Fruit fly (Drosophila melanogaster) whole organism, embryonic: ENCODE data around the gene GNBP1.

Source experiments
- Abd-B ChIP-seq: fragments of 200-800 bp; sonication (Bioruptor generic); optimal IDR thresholded peaks from 2 replicates; lab custom pipeline; 2018; ENCODE audit warnings: missing biosample characterization, mild to moderate bottlenecking, missing genetic modification characterization, moderate library complexity
- Aef1 ChIP-seq: fragments of 200-800 bp; sonication (Bioruptor generic); IDR thresholded peaks from 3 replicates; pipeline ENCODE4 v1.3.6; 2022; ENCODE audit warnings: missing biosample characterization, missing genetic modification characterization
- BEAF-32 ChIP-seq: fragments of 200-800 bp; sonication (Bioruptor generic); optimal IDR thresholded peaks from 3 replicates; lab custom pipeline; 2017; ENCODE audit warnings: missing biosample characterization, missing genetic modification characterization, mild to moderate bottlenecking, moderate library complexity, missing genetic modification reagents
- Bteb2 ChIP-seq: fragments of 200-800 bp; sonication (Bioruptor generic); optimal IDR thresholded peaks from 2 replicates; lab custom pipeline; 2016; ENCODE audit warnings: missing biosample characterization, missing genetic modification characterization
- CG10462 ChIP-seq: fragments of 200-800 bp; sonication (Bioruptor generic); optimal IDR thresholded peaks from 2 replicates; lab custom pipeline; 2016; ENCODE audit warnings: missing biosample characterization, missing genetic modification characterization
- CG12071 ChIP-seq: fragments of 200-800 bp; sonication (Bioruptor generic); optimal IDR thresholded peaks from 3 replicates; lab custom pipeline; 2018; ENCODE audit warnings: missing biosample characterization, mild to moderate bottlenecking, missing genetic modification characterization
- CG13287 ChIP-seq: fragments of 200-800 bp; sonication (Bioruptor generic); IDR thresholded peaks from 2 replicates; pipeline ENCODE4 v1.3.6; 2022; ENCODE audit warnings: missing biosample characterization, missing genetic modification characterization; ENCODE audit not compliant: partially characterized antibody
- CG13775 ChIP-seq: fragments of 200-800 bp; sonication (Bioruptor generic); optimal IDR thresholded peaks from 3 replicates; lab custom pipeline; 2017; ENCODE audit warnings: missing biosample characterization, mild to moderate bottlenecking, missing genetic modification characterization
- CG15011 ChIP-seq: fragments of 200-800 bp; sonication (Bioruptor generic); optimal IDR thresholded peaks from 3 replicates; lab custom pipeline; 2018; ENCODE audit warnings: missing biosample characterization, mild to moderate bottlenecking, missing genetic modification characterization
- CG15696 ChIP-seq: fragments of 200-800 bp; sonication (Bioruptor generic); optimal IDR thresholded peaks from 2 replicates; lab custom pipeline; 2019; ENCODE audit warnings: missing biosample characterization, mild to moderate bottlenecking, missing genetic modification characterization, moderate library complexity
- CG1602 ChIP-seq: fragments of 200-800 bp; sonication (Bioruptor generic); optimal IDR thresholded peaks from 3 replicates; lab custom pipeline; 2016; ENCODE audit warnings: missing biosample characterization, missing genetic modification characterization
- CG16779 ChIP-seq: fragments of 200-800 bp; sonication (Bioruptor generic); IDR thresholded peaks from 2 replicates; pipeline ENCODE4 v1.3.6; 2022; ENCODE audit warnings: missing biosample characterization, missing genetic modification characterization
- CG16813 ChIP-seq: fragments of 200-800 bp; sonication (Bioruptor generic); IDR thresholded peaks from 3 replicates; pipeline ENCODE4 v1.3.6; 2022; ENCODE audit warnings: missing biosample characterization, missing genetic modification characterization; ENCODE audit not compliant: partially characterized antibody
- CG2116 ChIP-seq: fragments of 200-800 bp; sonication (Bioruptor generic); optimal IDR thresholded peaks from 3 replicates; lab custom pipeline; 2018; ENCODE audit warnings: missing biosample characterization, mild to moderate bottlenecking, missing genetic modification characterization
- CG2129 ChIP-seq: fragments of 200-800 bp; sonication (Bioruptor generic); IDR thresholded peaks from 2 replicates; pipeline ENCODE4 v1.3.6; 2022; ENCODE audit warnings: missing biosample characterization, missing genetic modification characterization; ENCODE audit not compliant: partially characterized antibody
- CG31441 ChIP-seq: fragments of 200-800 bp; sonication (Bioruptor generic); IDR thresholded peaks from 2 replicates; pipeline ENCODE4 v1.3.6; 2022; ENCODE audit warnings: missing biosample characterization, missing genetic modification characterization
- CG32767 ChIP-seq: fragments of 200-800 bp; sonication (Bioruptor generic); IDR thresholded peaks from 2 replicates; pipeline ENCODE4 v1.3.6; 2022; ENCODE audit warnings: missing biosample characterization, missing genetic modification characterization
- CG4424 ChIP-seq: fragments of 200-800 bp; sonication (Bioruptor generic); optimal IDR thresholded peaks from 3 replicates; lab custom pipeline; 2016; ENCODE audit warnings: missing biosample characterization, missing genetic modification characterization
- CG5953 ChIP-seq: fragments of 200-800 bp; sonication (Bioruptor generic); IDR thresholded peaks from 2 replicates; pipeline ENCODE4 v1.3.6; 2022; ENCODE audit warnings: missing biosample characterization, missing genetic modification characterization
- CG7928 ChIP-seq: fragments of 200-800 bp; sonication (Bioruptor generic); optimal IDR thresholded peaks from 2 replicates; lab custom pipeline; 2017; ENCODE audit warnings: missing biosample characterization, mild to moderate bottlenecking, missing genetic modification characterization
- CG9727 ChIP-seq: fragments of 200-800 bp; sonication (Bioruptor generic); optimal IDR thresholded peaks from 3 replicates; lab custom pipeline; 2017; ENCODE audit warnings: missing biosample characterization, mild to moderate bottlenecking, missing genetic modification characterization
- CTCF ChIP-seq: fragments of 200-800 bp; sonication (Bioruptor generic); optimal IDR thresholded peaks from 2 replicates; lab custom pipeline; 2017; ENCODE audit warnings: missing biosample characterization, mild to moderate bottlenecking, missing genetic modification characterization, moderate library complexity
- Dfd ChIP-seq, 2 experiments: fragments of >200 bp; optimal IDR thresholded peaks; 2 replicates each; lab custom pipeline; 2017; ENCODE audit warnings: missing biosample characterization in 2 of 2, missing genetic modification characterization in 2 of 2
- HLH3B ChIP-seq: fragments of 200-800 bp; sonication (Bioruptor generic); IDR thresholded peaks from 2 replicates; pipeline ENCODE4 v1.3.6; 2022; ENCODE audit warnings: missing biosample characterization, missing genetic modification characterization
- Med ChIP-seq: fragments of 200-800 bp; sonication (Bioruptor generic); peaks from one replicate; lab custom pipeline; 2016; ENCODE audit warnings: missing biosample characterization, missing genetic modification characterization, mild to moderate bottlenecking, inconsistent platforms, moderate library complexity
- Mrtf ChIP-seq: fragments of 200-800 bp; sonication (Bioruptor generic); IDR thresholded peaks from 3 replicates; pipeline ENCODE4 v1.3.6; 2022; ENCODE audit warnings: missing biosample characterization, missing genetic modification characterization
- Myb ChIP-seq: fragments of 200-800 bp; sonication (Bioruptor generic); optimal IDR thresholded peaks from 2 replicates; lab custom pipeline; 2016; ENCODE audit warnings: missing biosample characterization, missing genetic modification characterization
- NC2α ChIP-seq: fragments of 200-800 bp; sonication (Bioruptor generic); optimal IDR thresholded peaks from 2 replicates; lab custom pipeline; 2016; ENCODE audit warnings: missing biosample characterization, missing genetic modification characterization
- Nf-YA ChIP-seq: fragments of 200-800 bp; sonication (Bioruptor generic); IDR thresholded peaks from 2 replicates; pipeline ENCODE4 v1.3.6; 2022; ENCODE audit warnings: missing biosample characterization, missing genetic modification characterization
- Ptx1 ChIP-seq: fragments of 200-800 bp; sonication (Bioruptor generic); IDR thresholded peaks from 2 replicates; pipeline ENCODE4 v1.3.6; 2022; ENCODE audit warnings: missing biosample characterization, missing genetic modification characterization
- Sry-β ChIP-seq: fragments of 200-800 bp; sonication (Bioruptor generic); optimal IDR thresholded peaks from 2 replicates; lab custom pipeline; 2018; ENCODE audit warnings: missing biosample characterization, mild to moderate bottlenecking, missing genetic modification characterization, moderate library complexity
- TFAM ChIP-seq: fragments of 200-800 bp; sonication (Bioruptor generic); optimal IDR thresholded peaks from 2 replicates; lab custom pipeline; 2017; ENCODE audit warnings: missing biosample characterization, missing genetic modification characterization, inconsistent platforms
- abd-A ChIP-seq: fragments of 200-800 bp; sonication (Bioruptor generic); optimal IDR thresholded peaks from 3 replicates; lab custom pipeline; 2019; ENCODE audit warnings: missing biosample characterization, mild to moderate bottlenecking, missing genetic modification characterization, moderate library complexity
- ac ChIP-seq: fragments of 200-800 bp; sonication (Bioruptor generic); optimal IDR thresholded peaks from 3 replicates; lab custom pipeline; 2017; ENCODE audit warnings: missing biosample characterization, mild to moderate bottlenecking, missing genetic modification characterization
- bbx ChIP-seq: fragments of 200-800 bp; sonication (Bioruptor generic); IDR thresholded peaks from 2 replicates; pipeline ENCODE4 v1.3.6; 2022; ENCODE audit warnings: missing biosample characterization, missing genetic modification characterization; ENCODE audit not compliant: partially characterized antibody
- dpn ChIP-seq, 2 experiments: fragments of 200-800 bp; sonication (Bioruptor generic); optimal IDR thresholded peaks; 3 replicates each; lab custom pipeline; 2016; ENCODE audit warnings: missing biosample characterization in 2 of 2, missing genetic modification characterization in 2 of 2
- esg ChIP-seq: fragments of 200-800 bp; sonication (Bioruptor generic); conservative IDR thresholded peaks from 2 replicates; pipeline ENCODE4 v1.3.6; 2022; ENCODE audit warnings: missing biosample characterization, missing genetic modification characterization
- ewg ChIP-seq: fragments of 200-800 bp; sonication (Bioruptor generic); optimal IDR thresholded peaks from 3 replicates; lab custom pipeline; 2017; ENCODE audit warnings: mild to moderate bottlenecking, missing biosample characterization, missing genetic modification reagents, missing genetic modification characterization
- eyg ChIP-seq: fragments of 200-800 bp; sonication (Bioruptor generic); optimal IDR thresholded peaks from 3 replicates; lab custom pipeline; 2016; ENCODE audit warnings: missing biosample characterization, missing genetic modification characterization
- fru ChIP-seq: fragments of >200 bp; optimal IDR thresholded peaks from 2 replicates; lab custom pipeline; 2017
- ham ChIP-seq: fragments of 200-800 bp; sonication (Bioruptor generic); IDR thresholded peaks from 2 replicates; pipeline ENCODE4 v1.3.6; 2022; ENCODE audit warnings: missing biosample characterization, missing genetic modification characterization
- inv ChIP-seq: fragments of 200-800 bp; sonication (Bioruptor generic); IDR thresholded peaks from 2 replicates; pipeline ENCODE4 v1.3.6; 2022; ENCODE audit warnings: missing biosample characterization, missing genetic modification characterization; ENCODE audit not compliant: partially characterized antibody
- jigr1 ChIP-seq: fragments of 200-800 bp; sonication (Bioruptor generic); IDR thresholded peaks from 3 replicates; pipeline ENCODE4 v1.3.6; 2022; ENCODE audit warnings: missing biosample characterization, missing genetic modification characterization
- lab ChIP-seq: fragments of 200-800 bp; sonication (Bioruptor generic); optimal IDR thresholded peaks from 3 replicates; lab custom pipeline; 2017; ENCODE audit warnings: missing biosample characterization, missing genetic modification characterization, mild to moderate bottlenecking, moderate library complexity, missing genetic modification reagents
- mirr ChIP-seq: fragments of 200-800 bp; sonication (Bioruptor generic); optimal IDR thresholded peaks from 3 replicates; lab custom pipeline; 2018; ENCODE audit warnings: missing biosample characterization, mild to moderate bottlenecking, missing genetic modification characterization
- nmo ChIP-seq: fragments of 200-800 bp; sonication (Bioruptor generic); optimal IDR thresholded peaks from 2 replicates; lab custom pipeline; 2018; ENCODE audit warnings: missing biosample characterization, mild to moderate bottlenecking, missing genetic modification characterization, moderate library complexity
- nom ChIP-seq: fragments of 200-800 bp; sonication (Bioruptor generic); optimal IDR thresholded peaks from 2 replicates; lab custom pipeline; 2017; ENCODE audit warnings: missing biosample characterization, missing genetic modification characterization, mild to moderate bottlenecking, moderate library complexity, missing genetic modification reagents
- onecut ChIP-seq: fragments of 200-800 bp; sonication (Bioruptor generic); IDR thresholded peaks from 2 replicates; pipeline ENCODE4 v1.3.6; 2022; ENCODE audit warnings: missing biosample characterization, missing genetic modification characterization
- row ChIP-seq: fragments of 200-800 bp; sonication (Bioruptor generic); IDR thresholded peaks from 3 replicates; pipeline ENCODE4 v1.3.6; 2022; ENCODE audit warnings: missing biosample characterization, missing genetic modification characterization
- sens ChIP-seq: fragments of 200-800 bp; sonication (Bioruptor generic); peaks from one replicate; lab custom pipeline; 2016; ENCODE audit warnings: missing biosample characterization, missing genetic modification characterization
- sna ChIP-seq: fragments of 200-800 bp; sonication (Bioruptor generic); IDR thresholded peaks from 2 replicates; pipeline ENCODE4 v1.3.6; 2022; ENCODE audit warnings: missing biosample characterization, missing genetic modification characterization; ENCODE audit not compliant: partially characterized antibody
- unpg ChIP-seq: fragments of 200-800 bp; sonication (Bioruptor generic); optimal IDR thresholded peaks from 3 replicates; lab custom pipeline; 2018; ENCODE audit warnings: missing biosample characterization, mild to moderate bottlenecking, missing genetic modification characterization, moderate library complexity

Gene GNBP1

DNA sequence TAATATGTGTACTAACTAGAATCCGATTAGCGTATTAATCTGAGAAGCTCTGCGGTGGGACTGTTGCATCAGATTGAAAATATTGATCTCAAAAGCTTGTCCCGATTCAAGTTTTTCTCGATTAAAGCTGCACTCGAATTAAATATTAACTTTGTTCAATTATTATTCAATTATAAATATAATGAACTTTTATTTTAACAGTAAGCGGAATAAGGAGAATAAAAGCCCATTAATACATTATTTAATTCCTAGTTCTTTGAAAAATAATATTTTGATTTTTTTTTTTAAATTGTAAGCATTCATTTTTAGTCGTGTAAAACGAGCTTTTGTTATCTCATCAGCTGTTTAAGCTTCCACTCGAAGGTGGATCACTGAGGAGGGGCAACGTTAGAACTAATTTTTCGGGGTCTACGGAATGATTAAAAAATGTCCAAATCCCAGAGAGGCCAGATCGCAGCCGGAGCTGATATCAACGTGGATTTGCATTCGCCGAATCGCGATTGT lies at the start of gene GNBP1, which contains the start of gene GNBP2 (continued):
- no peak for TF ChIP-seq sna (GFP tag; lab: Robert Waterston, UW)
- no peak for TF ChIP-seq eyg
- no peak for TF ChIP-seq CG1602 (GFP tag; lab: Kevin White, UChicago)
- TF ChIP-seq BEAF-32 (GFP tag; lab: Kevin White, UChicago), result no peak
- TF ChIP-seq row (GFP tag; lab: Robert Waterston, UW), result peak; percentile 77
- TF ChIP-seq Bteb2, result no peak
- peak; percentile 80 for TF ChIP-seq Ptx1
- TF ChIP-seq CG15011 (GFP tag; lab: Kevin White, UChicago), result no peak
- TF ChIP-seq abd-A (tag; lab: Kevin White, UChicago), result no peak
- peak; percentile 76 for TF ChIP-seq HLH3B (GFP tag; lab: Robert Waterston, UW)
- no peak for TF ChIP-seq Nf-YA (GFP tag; lab: Robert Waterston, UW)
- no peak for TF ChIP-seq TFAM (GFP tag; lab: Kevin White, UChicago)
- TF ChIP-seq nmo, result peak; percentile 55
- no peak for TF ChIP-seq Sry-β (GFP tag; lab: Kevin White, UChicago)
- peak in 1 of 2 experiments; percentile 12 for TF ChIP-seq dpn (GFP tag; optimal IDR thresholded peaks at IDR 0.05; lab: Kevin White, UChicago)
- no peak for TF ChIP-seq CG16779
- no peak for TF ChIP-seq bbx
- TF ChIP-seq CG10462 (GFP tag; lab: Kevin White, UChicago), result peak; percentile 12
- TF ChIP-seq Abd-B, result peak; percentile 39
- peak; percentile 50 for TF ChIP-seq Aef1 (GFP tag; lab: Robert Waterston, UW)
- no peak for TF ChIP-seq jigr1
- no peak for TF ChIP-seq CTCF (GFP tag; lab: Kevin White, UChicago)
- TF ChIP-seq CG31441, result peak; percentile 76
- TF ChIP-seq CG5953 (GFP tag; lab: Robert Waterston, UW), result no peak
- peak; percentile 11 for TF ChIP-seq ewg (GFP tag; lab: Kevin White, UChicago)
- TF ChIP-seq esg (GFP tag; lab: Robert Waterston, UW), result no peak; the same call in 1 of the 2 replicates
- TF ChIP-seq mirr (GFP tag; lab: Kevin White, UChicago), result no peak
- peak; percentile 73 for TF ChIP-seq unpg
- peak; percentile 79 for TF ChIP-seq lab (GFP tag; lab: Kevin White, UChicago)
- TF ChIP-seq inv (GFP tag; lab: Robert Waterston, UW), result no peak
- no peak for TF ChIP-seq CG2129
- TF ChIP-seq CG32767, result no peak
- TF ChIP-seq fru (lab: Kevin White, UChicago), result no peak
- TF ChIP-seq CG12071 (GFP tag; lab: Kevin White, UChicago), result no peak
- TF ChIP-seq CG13287 (GFP tag; lab: Robert Waterston, UW), result no peak
- peak; percentile 39 for TF ChIP-seq CG9727 (GFP tag; lab: Kevin White, UChicago)
- TF ChIP-seq Med, result peak; percentile 33
- TF ChIP-seq CG2116 (GFP tag; lab: Kevin White, UChicago), result peak; percentile 0
- no peak for TF ChIP-seq NC2α (GFP tag; lab: Kevin White, UChicago)
- TF ChIP-seq CG4424 (GFP tag; lab: Kevin White, UChicago), result peak; percentile 39
- no peak for TF ChIP-seq Dfd (GFP tag; optimal IDR thresholded peaks at IDR 0.05; lab: Kevin White, UChicago)
- TF ChIP-seq onecut, result no peak
- TF ChIP-seq Myb (GFP tag; lab: Kevin White, UChicago), result no peak
- no peak for TF ChIP-seq ac (GFP tag; lab: Kevin White, UChicago)
- peak; percentile 52 for TF ChIP-seq nom (GFP tag; lab: Kevin White, UChicago)
- no peak for TF ChIP-seq CG15696
- peak; percentile 18 for TF ChIP-seq CG13775
- TF ChIP-seq ham (GFP tag; lab: Robert Waterston, UW), result no peak
- no peak for TF ChIP-seq Mrtf (GFP tag; lab: Robert Waterston, UW)
- no peak for TF ChIP-seq CG16813 (GFP tag; lab: Robert Waterston, UW)
- TF ChIP-seq CG7928 (GFP tag; lab: Kevin White, UChicago), result no peak
- peak; percentile 84 for TF ChIP-seq sens
